Worm (Caenorhabditis elegans) whole organism, L3 larva: ENCODE data around the gene rabs-5.

Experiments used
- R02D3.7 ChIP-seq: fragments of 150-350 bp; optimal IDR thresholded peaks from 2 replicates; lab custom pipeline; 2014; ENCODE audit warnings: missing biosample characterization, missing genetic modification characterization
- ZK546.5 ChIP-seq: sonication (generic microtip); optimal IDR thresholded peaks from 2 replicates; lab custom pipeline; 2017; ENCODE audit warnings: missing biosample characterization, missing genetic modification characterization
- aly-2 ChIP-seq: fragments of 150-350 bp; optimal IDR thresholded peaks from 2 replicates; lab custom pipeline; 2014; ENCODE audit warnings: missing biosample characterization, missing genetic modification characterization
- ama-1 ChIP-seq: fragments of 150-350 bp; optimal IDR thresholded peaks from 2 replicates; lab custom pipeline; 2018
- ceh-16 ChIP-seq: sonication (generic microtip); optimal IDR thresholded peaks from 2 replicates; lab custom pipeline; 2017; ENCODE audit warnings: missing biosample characterization, missing genetic modification characterization
- ceh-28 ChIP-seq: fragments of 150-350 bp; optimal IDR thresholded peaks from 2 replicates; lab custom pipeline; 2014; ENCODE audit warnings: missing biosample characterization, missing genetic modification reagents, missing genetic modification characterization
- ceh-82 ChIP-seq: fragments of 150-350 bp; optimal IDR thresholded peaks from 2 replicates; lab custom pipeline; 2014; ENCODE audit warnings: missing biosample characterization, missing genetic modification characterization
- ceh-9 ChIP-seq: sonication (generic microtip); optimal IDR thresholded peaks from 2 replicates; lab custom pipeline; 2018; ENCODE audit warnings: missing biosample characterization, missing genetic modification characterization
- daf-12 ChIP-seq: fragments of 150-350 bp; optimal IDR thresholded peaks from 2 replicates; lab custom pipeline; 2014; ENCODE audit warnings: missing biosample characterization, missing genetic modification reagents, missing genetic modification characterization
- egl-27 ChIP-seq: sonication (generic microtip); optimal IDR thresholded peaks from 4 replicates; lab custom pipeline; 2017; ENCODE audit warnings: missing biosample characterization, missing genetic modification reagents, missing genetic modification characterization
- egl-5 ChIP-seq: fragments of 150-350 bp; optimal IDR thresholded peaks from 2 replicates; lab custom pipeline; 2017; ENCODE audit warnings: missing biosample characterization, missing genetic modification reagents, missing genetic modification characterization, inconsistent platforms
- elt-1 ChIP-seq: fragments of 150-350 bp; optimal IDR thresholded peaks from 2 replicates; lab custom pipeline; 2014; ENCODE audit warnings: missing biosample characterization, missing genetic modification characterization
- elt-2 ChIP-seq: sonication (generic microtip); optimal IDR thresholded peaks from 2 replicates; lab custom pipeline; 2016; ENCODE audit warnings: missing genetic modification reagents, mild to moderate bottlenecking, missing genetic modification characterization, missing compliant biosample characterization
- elt-3 ChIP-seq, 3 experiments: fragments of 150-350 bp in 1 of 3; sonication (generic microtip) in 2 of 3; optimal IDR thresholded peaks; 2 replicates in 2 of 3; 4 replicates in 1 of 3; lab custom pipeline; 2014 to 2017; ENCODE audit warnings: missing biosample characterization in 3 of 3, missing genetic modification characterization in 3 of 3
- eor-1 ChIP-seq, 2 experiments: fragments of 150-350 bp; optimal IDR thresholded peaks; 2 replicates each; lab custom pipeline; 2014 to 2018; ENCODE audit warnings: missing biosample characterization in 2 of 2, missing genetic modification characterization in 2 of 2
- fkh-10 ChIP-seq: sonication (generic microtip); optimal IDR thresholded peaks from 2 replicates; lab custom pipeline; 2017; ENCODE audit warnings: missing biosample characterization, missing genetic modification reagents, missing genetic modification characterization
- fkh-2 ChIP-seq: fragments of 150-350 bp; optimal IDR thresholded peaks from 2 replicates; lab custom pipeline; 2014; ENCODE audit warnings: missing biosample characterization, missing genetic modification reagents, missing genetic modification characterization
- fos-1 ChIP-seq: fragments of 150-350 bp; optimal IDR thresholded peaks from 2 replicates; lab custom pipeline; 2014; ENCODE audit warnings: missing biosample characterization, missing genetic modification characterization
- hmg-11 ChIP-seq: sonication (generic microtip); optimal IDR thresholded peaks from 2 replicates; lab custom pipeline; 2016; ENCODE audit warnings: missing genetic modification characterization, missing compliant biosample characterization
- jun-1 ChIP-seq: fragments of 150-350 bp; optimal IDR thresholded peaks from 2 replicates; lab custom pipeline; 2014; ENCODE audit warnings: missing biosample characterization, missing genetic modification reagents, missing genetic modification characterization
- lin-15B ChIP-seq: fragments of 150-350 bp; optimal IDR thresholded peaks from 2 replicates; lab custom pipeline; 2014; ENCODE audit warnings: missing biosample characterization, missing genetic modification characterization
- lin-39 ChIP-seq: fragments of 150-350 bp; optimal IDR thresholded peaks from 2 replicates; lab custom pipeline; 2018; ENCODE audit warnings: missing biosample characterization, missing genetic modification reagents, missing genetic modification characterization
- lsy-12 ChIP-seq: sonication (generic microtip); optimal IDR thresholded peaks from 2 replicates; lab custom pipeline; 2016; ENCODE audit warnings: mild to moderate bottlenecking, missing genetic modification characterization, missing compliant biosample characterization
- mdl-1 ChIP-seq: fragments of 150-350 bp; optimal IDR thresholded peaks from 2 replicates; lab custom pipeline; 2014; ENCODE audit warnings: missing biosample characterization, missing genetic modification characterization
- mml-1 ChIP-seq: fragments of 150-350 bp; sonication (generic microtip); optimal IDR thresholded peaks from 3 replicates; lab custom pipeline; 2014; ENCODE audit warnings: missing biosample characterization, missing genetic modification characterization
- nfya-1 ChIP-seq: sonication (generic microtip); optimal IDR thresholded peaks from 2 replicates; lab custom pipeline; 2017; ENCODE audit warnings: missing genetic modification characterization, mild to moderate bottlenecking, missing compliant biosample characterization, antibody characterized with exemption, moderate library complexity; ENCODE audit not compliant: insufficient read depth
- nhr-11 ChIP-seq: fragments of 150-350 bp; optimal IDR thresholded peaks from 2 replicates; lab custom pipeline; 2014; ENCODE audit warnings: missing biosample characterization, missing genetic modification characterization
- nhr-12 ChIP-seq: fragments of 150-350 bp; optimal IDR thresholded peaks from 2 replicates; lab custom pipeline; 2014; ENCODE audit warnings: missing biosample characterization, missing genetic modification characterization
- nhr-23 ChIP-seq: fragments of 150-350 bp; optimal IDR thresholded peaks from 2 replicates; lab custom pipeline; 2014; ENCODE audit warnings: missing biosample characterization, missing genetic modification reagents, missing genetic modification characterization
- nhr-237 ChIP-seq: fragments of 150-350 bp; optimal IDR thresholded peaks from 2 replicates; lab custom pipeline; 2014; ENCODE audit warnings: missing biosample characterization, missing genetic modification characterization
- nhr-25 ChIP-seq: sonication (generic microtip); optimal IDR thresholded peaks from 2 replicates; lab custom pipeline; 2017; ENCODE audit warnings: missing biosample characterization, missing genetic modification characterization
- nhr-28 ChIP-seq: fragments of 150-350 bp; optimal IDR thresholded peaks from 2 replicates; lab custom pipeline; 2014; ENCODE audit warnings: missing biosample characterization, missing genetic modification characterization
- nhr-43 ChIP-seq: sonication (generic microtip); optimal IDR thresholded peaks from 2 replicates; lab custom pipeline; 2016; ENCODE audit warnings: mild to moderate bottlenecking, missing genetic modification characterization, missing compliant biosample characterization; ENCODE audit not compliant: poor library complexity, severe bottlenecking
- nhr-67 ChIP-seq: fragments of 150-350 bp; optimal IDR thresholded peaks from 2 replicates; lab custom pipeline; 2014; ENCODE audit warnings: missing biosample characterization, missing genetic modification characterization
- nhr-76 ChIP-seq: fragments of 150-350 bp; sonication (generic microtip); optimal IDR thresholded peaks from 5 replicates; lab custom pipeline; 2014; ENCODE audit warnings: missing biosample characterization, missing genetic modification characterization
- nhr-77 ChIP-seq: fragments of 150-350 bp; optimal IDR thresholded peaks from 2 replicates; lab custom pipeline; 2014; ENCODE audit warnings: missing biosample characterization, missing genetic modification characterization
- pha-4 ChIP-seq: fragments of 150-350 bp; optimal IDR thresholded peaks from 2 replicates; lab custom pipeline; 2014; ENCODE audit warnings: missing biosample characterization, missing genetic modification reagents, missing genetic modification characterization
- pqm-1 ChIP-seq: fragments of 150-350 bp; optimal IDR thresholded peaks from 2 replicates; lab custom pipeline; 2017; ENCODE audit warnings: missing biosample characterization, missing genetic modification characterization, inconsistent platforms
- sea-2 ChIP-seq: fragments of 150-350 bp; sonication (generic microtip); optimal IDR thresholded peaks from 4 replicates; lab custom pipeline; 2014; ENCODE audit warnings: missing biosample characterization, missing genetic modification reagents, missing genetic modification characterization
- skn-1 ChIP-seq: fragments of 150-350 bp; optimal IDR thresholded peaks from 2 replicates; lab custom pipeline; 2014; ENCODE audit warnings: missing biosample characterization, missing genetic modification characterization
- snpc-4 ChIP-seq: fragments of 150-350 bp; optimal IDR thresholded peaks from 2 replicates; lab custom pipeline; 2014; ENCODE audit warnings: missing biosample characterization, missing genetic modification characterization
- tbx-2 ChIP-seq: sonication (generic microtip); optimal IDR thresholded peaks from 2 replicates; lab custom pipeline; 2016; ENCODE audit warnings: mild to moderate bottlenecking, missing genetic modification characterization, missing compliant biosample characterization
- unc-39 ChIP-seq: sonication (generic microtip); optimal IDR thresholded peaks from 4 replicates; lab custom pipeline; 2017; ENCODE audit warnings: missing biosample characterization, missing genetic modification characterization
- unc-62 ChIP-seq: fragments of 150-350 bp; sonication (generic microtip); optimal IDR thresholded peaks from 4 replicates; lab custom pipeline; 2014; ENCODE audit warnings: missing biosample characterization, missing genetic modification reagents, missing genetic modification characterization
- zag-1 ChIP-seq: fragments of 150-350 bp; optimal IDR thresholded peaks from 2 replicates; lab custom pipeline; 2014; ENCODE audit warnings: missing biosample characterization, missing genetic modification characterization
- ztf-11 ChIP-seq: fragments of 150-350 bp; optimal IDR thresholded peaks from 2 replicates; lab custom pipeline; 2014; ENCODE audit warnings: missing biosample characterization, missing genetic modification characterization
- ztf-4 ChIP-seq: fragments of 150-350 bp; optimal IDR thresholded peaks from 2 replicates; lab custom pipeline; 2014; ENCODE audit warnings: missing biosample characterization, missing genetic modification characterization

rabs-5 gene

DNA sequence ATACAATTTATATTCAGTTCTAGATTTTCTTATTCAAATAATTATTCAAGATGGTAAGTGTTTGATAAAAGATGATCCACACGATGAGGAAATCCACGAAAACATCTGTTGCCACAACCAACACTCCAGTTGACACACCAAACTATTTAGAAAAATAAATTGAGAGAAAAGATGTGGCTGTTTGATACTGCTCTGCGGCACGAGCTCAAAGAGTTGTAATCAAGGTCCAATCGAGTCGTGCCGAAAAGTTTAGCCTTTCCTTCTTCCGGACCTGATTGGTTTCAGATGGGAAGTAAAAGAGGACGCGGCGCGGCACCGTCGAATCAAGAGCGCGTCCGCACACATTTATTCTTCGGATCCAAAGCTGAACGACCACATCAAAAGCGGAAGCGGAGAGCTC lies 29.1 kb upstream of the rabs-5 start:
- TF ChIP-seq nhr-67 (tag; lab: Kevin White, UChicago) = no peak
- no peak for TF ChIP-seq mdl-1
- TF ChIP-seq hmg-11 (tag; lab: Kevin White, UChicago) = no peak
- no peak for TF ChIP-seq eor-1 (tag; optimal IDR thresholded peaks at IDR 0.05; lab: Kevin White, UChicago)
- TF ChIP-seq nhr-43 = no peak
- TF ChIP-seq ceh-9 (tag; lab: Kevin White, UChicago) = no peak
- TF ChIP-seq ceh-28 (tag; lab: Kevin White, UChicago) = no peak
- no peak for TF ChIP-seq nhr-237 (tag; lab: Kevin White, UChicago)
- no peak for TF ChIP-seq pqm-1 (tag; lab: Kevin White, UChicago)
- no peak for TF ChIP-seq lin-15B (tag; lab: Kevin White, UChicago)
- no peak for TF ChIP-seq ceh-82 (tag; lab: Kevin White, UChicago)
- no peak for TF ChIP-seq nhr-11 (tag; lab: Kevin White, UChicago)
- no peak for TF ChIP-seq nhr-28
- no peak for TF ChIP-seq lsy-12 (tag; lab: Kevin White, UChicago)
- no peak for TF ChIP-seq fos-1
- TF ChIP-seq ceh-16 (tag; lab: Kevin White, UChicago) = no peak
- no peak for TF ChIP-seq nfya-1 (tag; lab: Kevin White, UChicago)
- TF ChIP-seq unc-62 (GFP tag; lab: Kevin White, UChicago) = no peak
- TF ChIP-seq, all 47 proteins: peak for 0

DNA sequence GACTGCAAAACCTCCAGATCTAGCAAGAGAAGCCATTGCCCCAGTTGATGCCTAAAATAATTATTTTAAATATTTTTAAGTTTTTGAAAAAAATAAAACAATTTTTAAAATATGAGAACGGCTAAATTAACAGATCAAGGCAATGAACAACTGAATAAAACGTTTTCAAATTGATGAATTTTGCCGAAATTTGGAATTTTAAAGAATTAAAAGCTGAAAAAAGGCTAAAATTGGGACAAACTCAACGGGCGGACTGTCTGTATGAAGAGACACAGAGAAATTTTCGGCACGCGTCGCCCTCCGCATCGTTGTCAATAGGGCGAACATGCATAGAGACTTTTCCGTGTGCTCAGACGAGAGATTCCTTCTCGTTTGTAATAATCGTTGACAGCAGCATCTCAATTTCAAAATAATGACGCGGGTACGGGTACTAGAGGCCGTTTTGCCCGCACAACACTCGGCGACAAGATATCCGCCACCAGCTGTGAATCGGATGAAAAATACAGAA lies 28.7 kb upstream of the rabs-5 start, which contains the start of the genes isp-1 and islo-1:
TSS of gene isp-1 (minus strand) at position 51 of the 508 bp plus-strand sequence.
TSS of gene islo-1 (plus strand) at position 385 of the 508 bp plus-strand sequence.
- no peak for TF ChIP-seq ztf-11
- no peak for TF ChIP-seq skn-1 (tag; lab: Kevin White, UChicago)
- no peak for TF ChIP-seq nhr-12 (tag; lab: Kevin White, UChicago)
- TF ChIP-seq nhr-28 = no peak
- no peak for TF ChIP-seq elt-1
- no peak for TF ChIP-seq fkh-2 (tag; lab: Kevin White, UChicago)
- no peak for TF ChIP-seq ceh-9 (tag; lab: Kevin White, UChicago)
- no peak for TF ChIP-seq ceh-82 (tag; lab: Kevin White, UChicago)
- no peak for TF ChIP-seq zag-1 (tag; lab: Kevin White, UChicago)
- no peak for TF ChIP-seq ama-1 (lab: Kevin White, UChicago)
- no peak for TF ChIP-seq lsy-12 (tag; lab: Kevin White, UChicago)
- no peak for TF ChIP-seq nhr-43
- TF ChIP-seq mdl-1 = no peak
- TF ChIP-seq nhr-25 = peak; percentile 55
- no peak for TF ChIP-seq nhr-76 (tag; lab: Kevin White, UChicago)
- TF ChIP-seq elt-2 (tag; lab: Kevin White, UChicago) = peak; percentile 49
- TF ChIP-seq fos-1 = no peak
- TF ChIP-seq nhr-237 (tag; lab: Kevin White, UChicago) = no peak
- no peak for TF ChIP-seq ceh-16 (tag; lab: Kevin White, UChicago)
- TF ChIP-seq egl-27 (tag; lab: Kevin White, UChicago) = no peak
- TF ChIP-seq unc-39 (tag; lab: Kevin White, UChicago) = no peak
- TF ChIP-seq fkh-10 (GFP tag; lab: Kevin White, UChicago) = no peak
- TF ChIP-seq R02D3.7 (tag; lab: Kevin White, UChicago) = no peak
- no peak for TF ChIP-seq nhr-11 (tag; lab: Kevin White, UChicago)
- TF ChIP-seq sea-2 (GFP tag; lab: Kevin White, UChicago) = no peak
- peak; percentile 75 for TF ChIP-seq pha-4
- no peak for TF ChIP-seq ZK546.5 (tag; lab: Kevin White, UChicago)
- no peak for TF ChIP-seq unc-62 (GFP tag; lab: Kevin White, UChicago)
- TF ChIP-seq elt-3 (tag; optimal IDR thresholded peaks at IDR 0.05; lab: Kevin White, UChicago) = no peak
- TF ChIP-seq tbx-2 (tag; lab: Kevin White, UChicago) = no peak
- peak; percentile 88 for TF ChIP-seq lin-15B (tag; lab: Kevin White, UChicago)
- TF ChIP-seq eor-1 (tag; optimal IDR thresholded peaks at IDR 0.05; lab: Kevin White, UChicago) = no peak
- no peak for TF ChIP-seq ztf-4 (tag; lab: Kevin White, UChicago)
- TF ChIP-seq nfya-1 (tag; lab: Kevin White, UChicago) = peak; percentile 72
- peak; percentile 70 for TF ChIP-seq lin-39 (tag; lab: Kevin White, UChicago)
- no peak for TF ChIP-seq ceh-28 (tag; lab: Kevin White, UChicago)
- TF ChIP-seq jun-1 (tag; lab: Kevin White, UChicago) = no peak
- peak; percentile 53 for TF ChIP-seq nhr-23 (tag; lab: Kevin White, UChicago)
- peak; percentile 39 for TF ChIP-seq pqm-1 (tag; lab: Kevin White, UChicago)
- TF ChIP-seq hmg-11 (tag; lab: Kevin White, UChicago) = peak; percentile 71
- TF ChIP-seq snpc-4 (tag; lab: Kevin White, UChicago) = peak; percentile 71
- no peak for TF ChIP-seq egl-5 (tag; lab: Kevin White, UChicago)
- TF ChIP-seq mml-1 (tag; lab: Kevin White, UChicago) = no peak
- TF ChIP-seq nhr-77 = no peak
- TF ChIP-seq daf-12 (tag; lab: Kevin White, UChicago) = no peak
- no peak for TF ChIP-seq aly-2 (tag; lab: Kevin White, UChicago)
- TF ChIP-seq nhr-67 (tag; lab: Kevin White, UChicago) = no peak
